Worm (Caenorhabditis elegans): ENCODE measurements around the gene gop-3.

Gene gop-3

ce11 chrIII:5294867-5295266 lies 34.4 kb downstream of the gop-3 start (continued):
- TF ChIP-seq atf-7 (tag; optimal IDR thresholded peaks at IDR 0.05) (peak; percentile 38), C06A6.2 (GFP tag; conservative IDR thresholded peaks at IDR 0.05) (0 out of 2 replicates have a peak, but pooled peaks have one; percentile 39), F55B11.4 (tag; optimal IDR thresholded peaks at IDR 0.05; ENCODE audit: borderline replicate concordance, insufficient read depth) (no peak), T26A5.8 (tag; optimal IDR thresholded peaks at IDR 0.05) (no peak), mcd-1 (GFP tag; IDR thresholded peaks at IDR 0.05) (no peak; the same call in 1 of the 2 replicates), K11D2.4 (GFP tag; IDR thresholded peaks at IDR 0.05) (no peak), C17E4.6 (GFP tag; IDR thresholded peaks at IDR 0.05) (no peak), ceh-91 (GFP tag; IDR thresholded peaks at IDR 0.05) (0 out of 2 replicates have a peak, but pooled peaks have one; percentile 18), hsf-1 (GFP tag; IDR thresholded peaks at IDR 0.05) (no peak), pha-4 (tag; optimal IDR thresholded peaks at IDR 0.05) (no peak), F57A8.1 (GFP tag; optimal IDR thresholded peaks at IDR 0.05) (peak; percentile 39), aptf-3 (GFP tag; IDR thresholded peaks at IDR 0.05) (no peak), repo-1 (tag; optimal IDR thresholded peaks at IDR 0.05) (peak; percentile 73), mxl-1 (tag; optimal IDR thresholded peaks at IDR 0.05) (peak; percentile 81), egl-44 (GFP tag; IDR thresholded peaks at IDR 0.05) (peak; percentile 70), snpc-1.1 (tag; optimal IDR thresholded peaks at IDR 0.05; ENCODE audit: insufficient read depth) (peak; percentile 24), B0035.1 (tag; optimal IDR thresholded peaks at IDR 0.05) (peak; percentile 45), madf-8 (GFP tag; conservative IDR thresholded peaks at IDR 0.05) (no peak), him-1 (tag; optimal IDR thresholded peaks at IDR 0.05) (peak; percentile 70), dox-1 (GFP tag; IDR thresholded peaks at IDR 0.05) (no peak), F33H1.4 (GFP tag; IDR thresholded peaks at IDR 0.05) (peak; percentile 57), nfya-1 (tag; optimal IDR thresholded peaks at IDR 0.05; ENCODE audit: borderline replicate concordance, insufficient read depth) (no peak), athp-1 (tag; optimal IDR thresholded peaks at IDR 0.05) (peak; percentile 79), F39B2.1 (GFP tag; IDR thresholded peaks at IDR 0.05) (no peak), ztf-18 (tag; optimal IDR thresholded peaks at IDR 0.05) (peak; percentile 76), chd-7 (tag; optimal IDR thresholded peaks at IDR 0.05) (peak; percentile 64), attf-3 (GFP tag; conservative IDR thresholded peaks at IDR 0.05) (peak; percentile 34; the same call in 1 of the 2 replicates), bed-2 (GFP tag; IDR thresholded peaks at IDR 0.05) (no peak), sea-2 (GFP tag; IDR thresholded peaks at IDR 0.05) (no peak), snpc-4 (GFP tag; optimal IDR thresholded peaks at IDR 0.05) (peak; percentile 64), snpc-4 (tag; optimal IDR thresholded peaks at IDR 0.05) (peak in 2 of 4 experiments; percentile 55 to 57), F22D6.2 (tag; optimal IDR thresholded peaks at IDR 0.05) (no peak), ztf-26 (tag; optimal IDR thresholded peaks at IDR 0.05) (peak; percentile 49), ztf-22 (GFP tag; optimal IDR thresholded peaks at IDR 0.05) (no peak), F49E8.2 (tag; optimal IDR thresholded peaks at IDR 0.05; ENCODE audit: insufficient read depth) (no peak), snpc-1.3 (tag; optimal IDR thresholded peaks at IDR 0.05; ENCODE audit: insufficient read depth) (peak; percentile 80), mel-28 (tag; optimal IDR thresholded peaks at IDR 0.05; ENCODE audit: borderline replicate concordance) (no peak), lin-40 (tag; optimal IDR thresholded peaks at IDR 0.05) (peak; percentile 38), lin-35 (GFP tag; optimal IDR thresholded peaks at IDR 0.05) (peak in 1 of 3 experiments; percentile 68), B0336.3 (GFP tag; IDR thresholded peaks at IDR 0.05) (no peak), F52B5.7 (tag; optimal IDR thresholded peaks at IDR 0.05) (peak; percentile 82), unc-130 (GFP tag; optimal IDR thresholded peaks at IDR 0.05) (peak; percentile 47), hlh-12 (tag; optimal IDR thresholded peaks at IDR 0.05) (peak; percentile 22), Y56A3A.18 (GFP tag; IDR thresholded peaks at IDR 0.05) (peak; percentile 85), F23B12.7 (tag; optimal IDR thresholded peaks at IDR 0.05; ENCODE audit: insufficient read depth) (peak; percentile 81)

All from whole organism, young adult.